In genomic region chrX:1927473-1928306, dm6 we compare ENCODE assay signal across 1 fruit fly cellular context.
A peak's percentile ranks its signal among the peaks of the same experiment; 100 is the strongest.
TF ChIP-seq lines count a peak whose summit lies in the region.

CG11596 (plus strand) TSS chrX:1927683.

TF ChIP-seq in whole organism, embryonic, 481 proteins besides CTCF, POLR2A, EP300 and RAD21 (continued from another document):
- TF ChIP-seq MESR4 (GFP tag; optimal IDR thresholded peaks at IDR 0.05; lab: Kevin White, UChicago) (peak; percentile 50), dmrt11E (tag; optimal IDR thresholded peaks at IDR 0.05; lab: Kevin White, UChicago) (no peak), CG12659 (GFP tag; optimal IDR thresholded peaks at IDR 0.05; lab: Kevin White, UChicago) (peak; percentile 23), CG14965 (GFP tag; optimal IDR thresholded peaks at IDR 0.05; lab: Kevin White, UChicago; ENCODE audit: borderline replicate concordance) (no peak), croc (GFP tag; conservative IDR thresholded peaks at IDR 0.05; lab: Robert Waterston, UW) (no peak), ttk (GFP tag; IDR thresholded peaks at IDR 0.05; lab: Robert Waterston, UW) (no peak), bsh (GFP tag; optimal IDR thresholded peaks at IDR 0.05; lab: Kevin White, UChicago) (no peak), row (GFP tag; IDR thresholded peaks at IDR 0.05; lab: Robert Waterston, UW) (peak; percentile 72), Dbx (GFP tag; IDR thresholded peaks at IDR 0.05; lab: Robert Waterston, UW) (no peak), dan (GFP tag; IDR thresholded peaks at IDR 0.05; lab: Robert Waterston, UW) (no peak), ranshi (GFP tag; IDR thresholded peaks at IDR 0.05; lab: Robert Waterston, UW) (peak; percentile 11; the same call in 1 of the 2 replicates), CG4854 (GFP tag; optimal IDR thresholded peaks at IDR 0.05; lab: Kevin White, UChicago) (no peak), CG1024 (GFP tag; IDR thresholded peaks at IDR 0.05; lab: Robert Waterston, UW) (no peak), CG3163 (GFP tag; optimal IDR thresholded peaks at IDR 0.05; lab: Kevin White, UChicago) (no peak), mam (GFP tag; optimal IDR thresholded peaks at IDR 0.05; lab: Kevin White, UChicago) (peak; percentile 13), CG3065 (GFP tag; optimal IDR thresholded peaks at IDR 0.05; lab: Kevin White, UChicago) (peak; percentile 3), CG8924 (tag; optimal IDR thresholded peaks at IDR 0.05; lab: Kevin White, UChicago) (peak; percentile 1), sug (tag; optimal IDR thresholded peaks at IDR 0.05; lab: Kevin White, UChicago) (peak; percentile 57), Sry-β (GFP tag; optimal IDR thresholded peaks at IDR 0.05; lab: Kevin White, UChicago) (peak; percentile 93), CG30431 (GFP tag; optimal IDR thresholded peaks at IDR 0.05; lab: Kevin White, UChicago) (no peak), BEAF-32 (GFP tag; optimal IDR thresholded peaks at IDR 0.05; lab: Kevin White, UChicago) (peak; percentile 51), Jarid2 (GFP tag; optimal IDR thresholded peaks at IDR 0.05; lab: Kevin White, UChicago) (no peak), CG10543 (GFP tag; optimal IDR thresholded peaks at IDR 0.05; lab: Kevin White, UChicago) (peak; percentile 39), Dp (GFP tag; optimal IDR thresholded peaks at IDR 0.05; lab: Kevin White, UChicago) (peak; percentile 93), CG2116 (GFP tag; optimal IDR thresholded peaks at IDR 0.05; lab: Kevin White, UChicago) (peak; percentile 63), otp (GFP tag; IDR thresholded peaks at IDR 0.05; lab: Robert Waterston, UW) (no peak), ci (GFP tag; IDR thresholded peaks at IDR 0.05; lab: Robert Waterston, UW) (peak; percentile 6; the same call in 1 of the 3 replicates), Mrtf (GFP tag; IDR thresholded peaks at IDR 0.05; lab: Robert Waterston, UW) (no peak), shn (GFP tag; optimal IDR thresholded peaks at IDR 0.05; lab: Kevin White, UChicago) (peak; percentile 33), nerfin-2 (GFP tag; IDR thresholded peaks at IDR 0.05; lab: Robert Waterston, UW; ENCODE audit: partially characterized antibody) (no peak), Max (GFP tag; optimal IDR thresholded peaks at IDR 0.05; lab: Kevin White, UChicago) (no peak), bowl (GFP tag; IDR thresholded peaks at IDR 0.05; lab: Robert Waterston, UW) (no peak), CG9876 (GFP tag; optimal IDR thresholded peaks at IDR 0.05; lab: Kevin White, UChicago) (no peak), CG32532 (GFP tag; IDR thresholded peaks at IDR 0.05; lab: Robert Waterston, UW) (peak; percentile 19; the same call in 1 of the 2 replicates), Drgx (GFP tag; IDR thresholded peaks at IDR 0.05; lab: Robert Waterston, UW) (no peak), sna (GFP tag; IDR thresholded peaks at IDR 0.05; lab: Robert Waterston, UW; ENCODE audit: partially characterized antibody) (0 out of 2 replicates have a peak, but pooled peaks have one; percentile 34), Awh (GFP tag; IDR thresholded peaks at IDR 0.05; lab: Robert Waterston, UW) (no peak), CG13123 (GFP tag; optimal IDR thresholded peaks at IDR 0.05; lab: Kevin White, UChicago) (no peak), CG4820 (GFP tag; optimal IDR thresholded peaks at IDR 0.05; lab: Kevin White, UChicago) (no peak), gfzf (GFP tag; optimal IDR thresholded peaks at IDR 0.05; lab: Kevin White, UChicago) (peak; percentile 82), insv (GFP tag; optimal IDR thresholded peaks at IDR 0.05; lab: Kevin White, UChicago) (peak in 1 of 2 experiments; percentile 2), CG7357 (GFP tag; IDR thresholded peaks at IDR 0.05; lab: Robert Waterston, UW) (no peak), ro (GFP tag; IDR thresholded peaks at IDR 0.05; lab: Robert Waterston, UW) (no peak), tin (GFP tag; optimal IDR thresholded peaks at IDR 0.05; lab: Kevin White, UChicago) (no peak), Camta (GFP tag; optimal IDR thresholded peaks at IDR 0.05; lab: Kevin White, UChicago) (no peak), wek (GFP tag; optimal IDR thresholded peaks at IDR 0.05; lab: Kevin White, UChicago) (no peak), repo (GFP tag; optimal IDR thresholded peaks at IDR 0.05; lab: Kevin White, UChicago) (no peak), Fer1 (GFP tag; optimal IDR thresholded peaks at IDR 0.05; lab: Kevin White, UChicago) (no peak), nerfin-1 (tag; optimal IDR thresholded peaks at IDR 0.05; lab: Kevin White, UChicago) (no peak), crol (GFP tag; IDR thresholded peaks at IDR 0.05; lab: Robert Waterston, UW) (peak; percentile 73), CG12769 (tag; optimal IDR thresholded peaks at IDR 0.05; lab: Kevin White, UChicago) (no peak), CG13624 (GFP tag; optimal IDR thresholded peaks at IDR 0.05; lab: Kevin White, UChicago) (no peak), slou (GFP tag; optimal IDR thresholded peaks at IDR 0.05; lab: Kevin White, UChicago) (no peak), CG14014 (GFP tag; IDR thresholded peaks at IDR 0.05; lab: Robert Waterston, UW) (no peak), phol (tag; optimal IDR thresholded peaks at IDR 0.05; lab: Kevin White, UChicago) (peak; percentile 8), CG17912 (GFP tag; optimal IDR thresholded peaks at IDR 0.05; lab: Kevin White, UChicago) (no peak), al (GFP tag; IDR thresholded peaks at IDR 0.05; lab: Robert Waterston, UW) (no peak), Dek (tag; optimal IDR thresholded peaks at IDR 0.05; lab: Kevin White, UChicago) (no peak), unc-4 (GFP tag; IDR thresholded peaks at IDR 0.05; lab: Robert Waterston, UW; ENCODE audit: partially characterized antibody) (peak; percentile 35; the same call in 1 of the 2 replicates), exex (tag; optimal IDR thresholded peaks at IDR 0.05; lab: Kevin White, UChicago) (peak; percentile 58), gsb-n (tag; optimal IDR thresholded peaks at IDR 0.05; lab: Kevin White, UChicago) (no peak), C15 (GFP tag; IDR thresholded peaks at IDR 0.05; lab: Robert Waterston, UW) (no peak), pita (GFP tag; optimal IDR thresholded peaks at IDR 0.05; lab: Kevin White, UChicago) (no peak), Myb (GFP tag; optimal IDR thresholded peaks at IDR 0.05; lab: Kevin White, UChicago) (peak; percentile 55), jigr1 (GFP tag; IDR thresholded peaks at IDR 0.05; lab: Robert Waterston, UW) (no peak), YL-1 (GFP tag; optimal IDR thresholded peaks at IDR 0.05; lab: Kevin White, UChicago) (peak; percentile 67), cad (GFP tag; optimal IDR thresholded peaks at IDR 0.05; lab: Kevin White, UChicago) (no peak)
